Worm (Caenorhabditis elegans) whole organism, late embryonic: ENCODE data around the gene idpp-13.

Experiments
- dve-1 ChIP-seq: sonication (generic microtip); optimal IDR thresholded peaks from 2 replicates; lab custom pipeline; 2017; ENCODE audit warnings: antibody characterized with exemption, mild to moderate bottlenecking, missing genetic modification characterization, missing compliant biosample characterization
- fkh-10 ChIP-seq: fragments of 150-350 bp; optimal IDR thresholded peaks from 2 replicates; lab custom pipeline; 2014; ENCODE audit warnings: missing biosample characterization, missing genetic modification reagents, missing genetic modification characterization
- madf-2 ChIP-seq: sonication (generic microtip); optimal IDR thresholded peaks from 2 replicates; lab custom pipeline; 2017; ENCODE audit warnings: missing genetic modification characterization, missing compliant biosample characterization
- nhr-232 ChIP-seq: sonication (generic microtip); optimal IDR thresholded peaks from 2 replicates; lab custom pipeline; 2016; ENCODE audit warnings: missing genetic modification characterization, missing compliant biosample characterization
- pha-4 ChIP-seq: fragments of 150-350 bp; optimal IDR thresholded peaks from 2 replicates; lab custom pipeline; 2018; ENCODE audit warnings: missing biosample characterization, missing genetic modification reagents, missing genetic modification characterization
- tbx-2 ChIP-seq: sonication (generic microtip); optimal IDR thresholded peaks from 2 replicates; lab custom pipeline; 2016; ENCODE audit warnings: missing genetic modification characterization, missing compliant biosample characterization

DNA sequence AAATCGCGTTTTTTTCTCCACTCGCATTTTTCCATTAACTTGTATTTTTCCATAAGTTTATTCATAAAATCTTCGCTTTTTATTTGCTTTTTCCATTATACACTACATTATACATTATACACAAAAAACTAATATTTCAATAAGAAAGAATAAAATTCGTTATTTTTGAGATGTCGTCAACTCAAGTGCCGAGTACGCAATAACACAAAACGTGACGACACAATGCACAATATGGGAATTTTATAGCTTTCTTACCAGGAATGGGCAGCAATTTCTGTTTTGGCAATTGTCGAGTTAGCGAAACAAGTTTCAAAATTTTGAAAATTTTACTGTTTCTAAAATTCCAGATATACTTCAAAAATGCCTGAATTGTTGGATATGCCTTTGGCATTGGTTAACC is 35.4 kb upstream of the idpp-13 start, which contains the start of gene fbxa-10:
- no peak for TF ChIP-seq madf-2
- TF ChIP-seq pha-4 (tag; lab: Kevin White, UChicago) = no peak
- TF ChIP-seq fkh-10 (GFP tag; lab: Kevin White, UChicago) = no peak
- TF ChIP-seq dve-1 (tag; lab: Kevin White, UChicago) = no peak
- TF ChIP-seq tbx-2 = no peak
- TF ChIP-seq nhr-232 (tag; lab: Kevin White, UChicago) = no peak
